Worm (Caenorhabditis elegans): ENCODE data around the gene Y57G11C.1147.

The Y57G11C.1147 gene

DNA sequence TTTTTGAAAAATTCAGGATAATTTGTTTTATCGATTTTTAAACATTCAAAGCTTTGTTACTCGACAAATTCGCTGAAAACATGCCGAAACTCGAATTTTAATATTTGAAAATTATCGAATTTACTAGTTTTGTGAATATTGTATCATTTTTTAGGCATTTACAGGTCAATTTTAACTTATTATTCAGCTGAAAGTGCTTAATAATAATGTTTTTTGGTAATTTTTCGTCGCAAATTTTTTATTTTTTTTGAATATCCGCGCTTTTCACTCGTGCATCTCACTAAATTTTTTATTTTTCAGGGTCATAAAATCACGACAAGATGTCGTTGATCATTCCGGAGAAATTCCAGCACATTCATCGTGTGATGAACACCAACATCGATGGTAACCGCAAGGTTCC lies 28.1 kb upstream of the Y57G11C.1147 start, which contains the start of gene rps-18:
rps-18 (plus strand) TSS at position 301 of the 400 bp plus-strand sequence.
- TF ChIP-seq fos-1 (tag; optimal IDR thresholded peaks at IDR 0.05) (no peak), R02D3.7 (tag; optimal IDR thresholded peaks at IDR 0.05) (no peak), egl-27 (tag; optimal IDR thresholded peaks at IDR 0.05) (no peak), ZK546.5 (tag; optimal IDR thresholded peaks at IDR 0.05) (no peak), ama-1 (optimal IDR thresholded peaks at IDR 0.05) (no peak), egl-5 (tag; optimal IDR thresholded peaks at IDR 0.05) (no peak), nhr-237 (tag; optimal IDR thresholded peaks at IDR 0.05) (no peak), ztf-4 (tag; optimal IDR thresholded peaks at IDR 0.05) (no peak), nfya-1 (tag; optimal IDR thresholded peaks at IDR 0.05; ENCODE audit: insufficient read depth) (no peak), mml-1 (tag; optimal IDR thresholded peaks at IDR 0.05) (no peak), nhr-67 (tag; optimal IDR thresholded peaks at IDR 0.05) (no peak), ceh-28 (tag; optimal IDR thresholded peaks at IDR 0.05) (no peak), ceh-9 (tag; optimal IDR thresholded peaks at IDR 0.05) (no peak), mdl-1 (tag; optimal IDR thresholded peaks at IDR 0.05) (no peak), skn-1 (tag; optimal IDR thresholded peaks at IDR 0.05) (no peak), elt-2 (tag; optimal IDR thresholded peaks at IDR 0.05) (no peak), unc-62 (GFP tag; optimal IDR thresholded peaks at IDR 0.05) (no peak), nhr-11 (tag; optimal IDR thresholded peaks at IDR 0.05) (no peak), nhr-28 (tag; optimal IDR thresholded peaks at IDR 0.05) (no peak), snpc-4 (tag; optimal IDR thresholded peaks at IDR 0.05) (no peak)

DNA sequence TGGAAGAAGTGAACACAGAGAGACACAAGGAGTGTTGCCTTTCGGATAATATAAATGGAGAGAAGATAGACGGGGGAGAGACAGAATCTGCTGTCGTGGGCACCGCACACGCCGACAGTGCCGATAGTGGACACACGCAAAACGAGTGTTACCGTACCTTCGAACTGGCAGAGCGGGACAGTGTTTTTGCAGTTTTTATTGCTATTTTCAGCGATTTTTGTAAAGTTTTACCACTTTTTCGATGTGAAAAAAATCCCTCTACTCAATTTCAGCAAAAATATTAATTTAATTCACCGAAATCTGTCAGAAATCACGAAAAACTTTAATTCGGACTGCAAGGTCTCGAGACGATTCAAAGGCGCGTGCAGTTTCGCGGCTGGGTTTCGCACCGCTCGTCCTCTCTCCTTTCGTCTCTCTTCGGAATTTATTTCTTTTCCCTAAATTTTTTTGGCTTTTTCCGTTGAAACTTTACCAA lies 27.6 kb upstream of the Y57G11C.1147 start, which contains the start of gene sec-61.A:
sec-61.A (minus strand) TSS at position 387 of the 475 bp plus-strand sequence.
- TF ChIP-seq nhr-67 (tag; optimal IDR thresholded peaks at IDR 0.05) (no peak), hmg-11 (tag; optimal IDR thresholded peaks at IDR 0.05) (peak; percentile 88), nhr-25 (tag; optimal IDR thresholded peaks at IDR 0.05) (peak; percentile 65), fkh-10 (GFP tag; optimal IDR thresholded peaks at IDR 0.05) (peak; percentile 32), pqm-1 (tag; optimal IDR thresholded peaks at IDR 0.05) (no peak), nhr-43 (tag; optimal IDR thresholded peaks at IDR 0.05; ENCODE audit: poor library complexity, severe bottlenecking) (peak; percentile 40), fkh-2 (tag; optimal IDR thresholded peaks at IDR 0.05) (no peak), ztf-11 (tag; optimal IDR thresholded peaks at IDR 0.05) (no peak), tbx-2 (tag; optimal IDR thresholded peaks at IDR 0.05) (peak; percentile 41), nhr-77 (tag; optimal IDR thresholded peaks at IDR 0.05) (no peak), nhr-11 (tag; optimal IDR thresholded peaks at IDR 0.05) (no peak), fos-1 (tag; optimal IDR thresholded peaks at IDR 0.05) (no peak), ceh-28 (tag; optimal IDR thresholded peaks at IDR 0.05) (peak; percentile 41), R02D3.7 (tag; optimal IDR thresholded peaks at IDR 0.05) (peak; percentile 48), ceh-9 (tag; optimal IDR thresholded peaks at IDR 0.05) (no peak), elt-2 (tag; optimal IDR thresholded peaks at IDR 0.05) (peak; percentile 61), elt-3 (tag; optimal IDR thresholded peaks at IDR 0.05) (peak in 1 of 3 experiments; percentile 64), eor-1 (tag; optimal IDR thresholded peaks at IDR 0.05) (no peak), unc-39 (tag; optimal IDR thresholded peaks at IDR 0.05) (no peak), ama-1 (optimal IDR thresholded peaks at IDR 0.05) (no peak), unc-62 (GFP tag; optimal IDR thresholded peaks at IDR 0.05) (no peak), zag-1 (tag; optimal IDR thresholded peaks at IDR 0.05) (peak; percentile 53), ZK546.5 (tag; optimal IDR thresholded peaks at IDR 0.05) (no peak), lin-39 (tag; optimal IDR thresholded peaks at IDR 0.05) (peak; percentile 64), ceh-82 (tag; optimal IDR thresholded peaks at IDR 0.05) (peak; percentile 53), pha-4 (tag; optimal IDR thresholded peaks at IDR 0.05) (peak; percentile 49), daf-12 (tag; optimal IDR thresholded peaks at IDR 0.05) (no peak), ztf-4 (tag; optimal IDR thresholded peaks at IDR 0.05) (no peak), snpc-4 (tag; optimal IDR thresholded peaks at IDR 0.05) (peak; percentile 75), nhr-23 (tag; optimal IDR thresholded peaks at IDR 0.05) (peak; percentile 49), sea-2 (GFP tag; optimal IDR thresholded peaks at IDR 0.05) (no peak), ceh-16 (tag; optimal IDR thresholded peaks at IDR 0.05) (no peak), egl-27 (tag; optimal IDR thresholded peaks at IDR 0.05) (no peak), aly-2 (tag; optimal IDR thresholded peaks at IDR 0.05) (no peak), mml-1 (tag; optimal IDR thresholded peaks at IDR 0.05) (no peak), nhr-12 (tag; optimal IDR thresholded peaks at IDR 0.05) (no peak), nhr-76 (tag; optimal IDR thresholded peaks at IDR 0.05) (no peak), jun-1 (tag; optimal IDR thresholded peaks at IDR 0.05) (peak; percentile 69), elt-1 (tag; optimal IDR thresholded peaks at IDR 0.05) (no peak), skn-1 (tag; optimal IDR thresholded peaks at IDR 0.05) (peak; percentile 65), nhr-28 (tag; optimal IDR thresholded peaks at IDR 0.05) (no peak), egl-5 (tag; optimal IDR thresholded peaks at IDR 0.05) (no peak), mdl-1 (tag; optimal IDR thresholded peaks at IDR 0.05) (peak; percentile 21), nfya-1 (tag; optimal IDR thresholded peaks at IDR 0.05; ENCODE audit: insufficient read depth) (peak; percentile 89), lin-15B (tag; optimal IDR thresholded peaks at IDR 0.05) (peak; percentile 71), lsy-12 (tag; optimal IDR thresholded peaks at IDR 0.05) (peak; percentile 79), nhr-237 (tag; optimal IDR thresholded peaks at IDR 0.05) (no peak)
